Worm (Caenorhabditis elegans) whole organism, midembryonic: ENCODE data around the gene cyld-1.

Experiments used
- cog-1 ChIP-seq: sonication (generic microtip); optimal IDR thresholded peaks from 2 replicates; lab custom pipeline; 2016; ENCODE audit warnings: missing genetic modification characterization, missing compliant biosample characterization
- flt-1 ChIP-seq: fragments of 200-800 bp; sonication (Bioruptor generic); IDR thresholded peaks from 2 replicates; pipeline ENCODE4 v1.3.6; 2022; ENCODE audit warnings: missing genetic modification characterization, missing compliant biosample characterization
- med-1 ChIP-seq: sonication (generic microtip); optimal IDR thresholded peaks from 2 replicates; lab custom pipeline; 2017; ENCODE audit warnings: missing genetic modification characterization, mild to moderate bottlenecking, missing compliant biosample characterization, antibody characterized with exemption, missing genetic modification reagents; ENCODE audit not compliant: insufficient read depth
- ztf-23 ChIP-seq: fragments of 200-800 bp; sonication (Bioruptor generic); IDR thresholded peaks from 2 replicates; pipeline ENCODE4 v1.3.6; 2022; ENCODE audit warnings: missing genetic modification reagents, missing genetic modification characterization, missing compliant biosample characterization

DNA sequence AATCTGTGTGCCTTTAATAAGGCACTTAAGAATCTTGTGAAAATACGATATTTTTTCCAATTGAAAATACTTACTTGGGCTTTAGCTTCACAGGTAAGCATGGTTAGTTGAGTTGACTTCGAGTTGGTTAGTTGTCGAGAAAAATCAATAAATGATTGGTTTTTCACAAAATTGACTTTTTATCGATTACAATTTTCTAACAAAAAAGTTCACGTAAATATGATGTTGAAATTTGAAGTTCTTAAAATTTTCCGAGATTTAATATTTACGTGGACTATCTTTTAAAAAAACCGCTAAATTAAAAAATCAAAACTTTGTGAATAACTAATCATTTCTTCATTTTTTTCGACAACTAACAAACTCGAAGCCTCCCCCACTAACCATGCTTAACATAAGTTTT lies 10.3 kb upstream of the cyld-1 start, which contains the start of gene F40F12.3:
- no peak for TF ChIP-seq med-1
- TF ChIP-seq flt-1 (GFP tag; lab: Robert Waterston, UW), result no peak
- no peak for TF ChIP-seq cog-1 (tag; lab: Kevin White, UChicago)
- no peak for TF ChIP-seq ztf-23 (GFP tag; lab: Robert Waterston, UW)
